Worm (Caenorhabditis elegans) whole organism, midembryonic: Measurements from ENCODE around the gene nhr-156.

Source experiments
- T22C8.4 ChIP-seq: fragments of 200-800 bp; sonication (Bioruptor generic); IDR thresholded peaks from 2 replicates; pipeline ENCODE4 v1.3.6; 2022; ENCODE audit warnings: missing genetic modification characterization, missing compliant biosample characterization
- cog-1 ChIP-seq: sonication (generic microtip); optimal IDR thresholded peaks from 2 replicates; lab custom pipeline; 2016; ENCODE audit warnings: missing genetic modification characterization, missing compliant biosample characterization
- flt-1 ChIP-seq: fragments of 200-800 bp; sonication (Bioruptor generic); IDR thresholded peaks from 2 replicates; pipeline ENCODE4 v1.3.6; 2022; ENCODE audit warnings: missing genetic modification characterization, missing compliant biosample characterization
- klf-2 ChIP-seq: fragments of 200-800 bp; sonication (Bioruptor generic); conservative IDR thresholded peaks from 2 replicates; pipeline ENCODE4 v1.3.6; 2022; ENCODE audit warnings: missing genetic modification reagents, missing genetic modification characterization, missing compliant biosample characterization
- med-1 ChIP-seq: sonication (generic microtip); optimal IDR thresholded peaks from 2 replicates; lab custom pipeline; 2017; ENCODE audit warnings: missing genetic modification characterization, mild to moderate bottlenecking, missing compliant biosample characterization, antibody characterized with exemption, missing genetic modification reagents; ENCODE audit not compliant: insufficient read depth
- ref-1 ChIP-seq: fragments of 200-800 bp; sonication (Bioruptor generic); conservative IDR thresholded peaks from 2 replicates; pipeline ENCODE4 v1.3.6; 2022; ENCODE audit warnings: missing genetic modification reagents, missing genetic modification characterization, missing compliant biosample characterization
- tab-1 ChIP-seq: fragments of 200-800 bp; sonication (Bioruptor generic); IDR thresholded peaks from 2 replicates; pipeline ENCODE4 v1.3.6; 2022; ENCODE audit warnings: missing genetic modification characterization, missing compliant biosample characterization
- ztf-23 ChIP-seq: fragments of 200-800 bp; sonication (Bioruptor generic); IDR thresholded peaks from 2 replicates; pipeline ENCODE4 v1.3.6; 2022; ENCODE audit warnings: missing genetic modification reagents, missing genetic modification characterization, missing compliant biosample characterization
- ztf-29 ChIP-seq: fragments of 200-800 bp; sonication (Bioruptor generic); IDR thresholded peaks from 2 replicates; pipeline ENCODE4 v1.3.6; 2022; ENCODE audit warnings: missing genetic modification reagents, missing genetic modification characterization, missing compliant biosample characterization

ce11 chrV:3868905-3869304, 37.0 kb upstream of the nhr-156 start, which contains the start of gene nhr-157:
- no peak for TF ChIP-seq T22C8.4 (GFP tag; lab: Robert Waterston, UW)
- TF ChIP-seq flt-1 = no peak
- no peak for TF ChIP-seq med-1
- no peak for TF ChIP-seq ztf-29 (GFP tag; lab: Robert Waterston, UW)
- no peak for TF ChIP-seq tab-1 (GFP tag; lab: Robert Waterston, UW)
- no peak for TF ChIP-seq cog-1 (tag; lab: Kevin White, UChicago)
- no peak for TF ChIP-seq klf-2 (GFP tag; lab: Robert Waterston, UW)
- TF ChIP-seq ref-1 (GFP tag; lab: Robert Waterston, UW) = no peak
- TF ChIP-seq ztf-23 (GFP tag; lab: Robert Waterston, UW) = no peak
